Worm (Caenorhabditis elegans): ENCODE data around the gene hif-1.

- TF ChIP-seq ama-1 (optimal IDR thresholded peaks at IDR 0.05), result no peak
- no peak for TF ChIP-seq unc-62 (GFP tag; optimal IDR thresholded peaks at IDR 0.05)
- TF ChIP-seq nhr-23 (tag; optimal IDR thresholded peaks at IDR 0.05), result no peak
- TF ChIP-seq lin-11 (tag; optimal IDR thresholded peaks at IDR 0.05), result peak; percentile 75
- TF ChIP-seq mdl-1 (tag; optimal IDR thresholded peaks at IDR 0.05), result peak in 1 of 2 experiments; percentile 73
- no peak for TF ChIP-seq ztf-11 (tag; optimal IDR thresholded peaks at IDR 0.05)
- TF ChIP-seq aly-2 (tag; optimal IDR thresholded peaks at IDR 0.05), result no peak
- no peak for TF ChIP-seq blmp-1 (tag; optimal IDR thresholded peaks at IDR 0.05; ENCODE audit: insufficient read depth)
Measured at ce11 chrV:20789105-20789504, 8.9 kb downstream of the hif-1 start, which contains the start of gene tpan-1.

Data from whole organism, L2 larva.